Fruit fly (Drosophila melanogaster) whole organism, embryonic: ENCODE data around the gene MsR2.
A peak's percentile ranks its signal among the peaks of the same experiment; 100 is the strongest.

Experiments used
- Aef1 ChIP-seq: fragments of 200-800 bp; sonication (Bioruptor generic); IDR thresholded peaks from 3 replicates; pipeline ENCODE4 v1.3.6; 2022; ENCODE audit warnings: missing biosample characterization, missing genetic modification characterization
- Atf-2 ChIP-seq: fragments of 200-800 bp; sonication (Bioruptor generic); optimal IDR thresholded peaks from 2 replicates; lab custom pipeline; 2016; ENCODE audit warnings: missing biosample characterization, missing genetic modification characterization
- BEAF-32 ChIP-seq: fragments of 200-800 bp; sonication (Bioruptor generic); optimal IDR thresholded peaks from 3 replicates; lab custom pipeline; 2017; ENCODE audit warnings: missing biosample characterization, missing genetic modification characterization, mild to moderate bottlenecking, moderate library complexity, missing genetic modification reagents
- Bteb2 ChIP-seq: fragments of 200-800 bp; sonication (Bioruptor generic); optimal IDR thresholded peaks from 2 replicates; lab custom pipeline; 2016; ENCODE audit warnings: missing biosample characterization, missing genetic modification characterization
- CG10147 ChIP-seq: fragments of 200-800 bp; sonication (Bioruptor generic); optimal IDR thresholded peaks from 2 replicates; lab custom pipeline; 2019; ENCODE audit warnings: missing biosample characterization, mild to moderate bottlenecking, missing genetic modification characterization, moderate library complexity
- CG12299 ChIP-seq: fragments of 200-800 bp; sonication (Bioruptor generic); optimal IDR thresholded peaks from 2 replicates; lab custom pipeline; 2018; ENCODE audit warnings: missing biosample characterization, mild to moderate bottlenecking, missing genetic modification characterization
- CG13287 ChIP-seq: fragments of 200-800 bp; sonication (Bioruptor generic); IDR thresholded peaks from 2 replicates; pipeline ENCODE4 v1.3.6; 2022; ENCODE audit warnings: missing biosample characterization, missing genetic modification characterization; ENCODE audit not compliant: partially characterized antibody
- CG14050 ChIP-seq: fragments of 200-800 bp; sonication (Bioruptor generic); IDR thresholded peaks from 3 replicates; pipeline ENCODE4 v1.3.6; 2022; ENCODE audit warnings: missing biosample characterization, missing genetic modification characterization
- CG15269 ChIP-seq: fragments of 200-800 bp; sonication (Bioruptor generic); optimal IDR thresholded peaks from 2 replicates; lab custom pipeline; 2018; ENCODE audit warnings: missing biosample characterization, mild to moderate bottlenecking, missing genetic modification characterization, moderate library complexity
- CG1603 ChIP-seq: fragments of 200-800 bp; sonication (Bioruptor generic); optimal IDR thresholded peaks from 2 replicates; lab custom pipeline; 2019; ENCODE audit warnings: missing biosample characterization, mild to moderate bottlenecking, missing genetic modification characterization, moderate library complexity
- CG17802 ChIP-seq: fragments of 200-800 bp; sonication (Bioruptor generic); optimal IDR thresholded peaks from 2 replicates; lab custom pipeline; 2018; ENCODE audit warnings: missing biosample characterization, mild to moderate bottlenecking, missing genetic modification characterization, moderate library complexity
- CG18764 ChIP-seq: fragments of 200-800 bp; sonication (Bioruptor generic); optimal IDR thresholded peaks from 3 replicates; lab custom pipeline; 2016; ENCODE audit warnings: missing biosample characterization, missing genetic modification characterization
- CG2889 ChIP-seq: fragments of 200-800 bp; sonication (Bioruptor generic); IDR thresholded peaks from 3 replicates; pipeline ENCODE4 v1.3.6; 2022; ENCODE audit warnings: missing biosample characterization, missing genetic modification characterization
- CG5953 ChIP-seq: fragments of 200-800 bp; sonication (Bioruptor generic); IDR thresholded peaks from 2 replicates; pipeline ENCODE4 v1.3.6; 2022; ENCODE audit warnings: missing biosample characterization, missing genetic modification characterization
- CG6683 ChIP-seq: fragments of 200-800 bp; sonication (Bioruptor generic); optimal IDR thresholded peaks from 2 replicates; lab custom pipeline; 2017; ENCODE audit warnings: missing biosample characterization, mild to moderate bottlenecking, missing genetic modification characterization, missing genetic modification reagents
- CG7372 ChIP-seq: fragments of 200-800 bp; sonication (Bioruptor generic); IDR thresholded peaks from 2 replicates; pipeline ENCODE4 v1.3.6; 2022; ENCODE audit warnings: missing biosample characterization, missing genetic modification characterization
- CG7556 ChIP-seq: fragments of 200-800 bp; sonication (Bioruptor generic); optimal IDR thresholded peaks from 2 replicates; lab custom pipeline; 2017; ENCODE audit warnings: missing biosample characterization, mild to moderate bottlenecking, missing genetic modification characterization
- CG7839 ChIP-seq: fragments of 200-800 bp; sonication (Bioruptor generic); optimal IDR thresholded peaks from 3 replicates; lab custom pipeline; 2018; ENCODE audit warnings: missing biosample characterization, mild to moderate bottlenecking, missing genetic modification characterization, moderate library complexity
- CG7963 ChIP-seq: fragments of 200-800 bp; sonication (Bioruptor generic); IDR thresholded peaks from 3 replicates; pipeline ENCODE4 v1.3.6; 2022; ENCODE audit warnings: missing biosample characterization, missing genetic modification characterization; ENCODE audit not compliant: partially characterized antibody
- CG8281 ChIP-seq: fragments of 200-800 bp; sonication (Bioruptor generic); optimal IDR thresholded peaks from 2 replicates; lab custom pipeline; 2018; ENCODE audit warnings: missing biosample characterization, mild to moderate bottlenecking, missing genetic modification characterization, moderate library complexity
- Doc2 ChIP-seq: fragments of 200-800 bp; sonication (Bioruptor generic); IDR thresholded peaks from 2 replicates; pipeline ENCODE4 v1.3.6; 2022; ENCODE audit warnings: missing biosample characterization, missing genetic modification characterization
- Dp ChIP-seq: fragments of 200-800 bp; sonication (Bioruptor generic); optimal IDR thresholded peaks from 2 replicates; lab custom pipeline; 2018; ENCODE audit warnings: missing biosample characterization, mild to moderate bottlenecking, missing genetic modification characterization, moderate library complexity
- Ets65A ChIP-seq: fragments of 200-800 bp; sonication (Bioruptor generic); peaks from one replicate; lab custom pipeline; 2016; ENCODE audit warnings: missing biosample characterization, missing genetic modification characterization
- Fer2 ChIP-seq: fragments of 200-800 bp; sonication (Bioruptor generic); optimal IDR thresholded peaks from 2 replicates; lab custom pipeline; 2018; ENCODE audit warnings: missing biosample characterization, mild to moderate bottlenecking, missing genetic modification characterization, moderate library complexity
- MESR4 ChIP-seq: fragments of 200-800 bp; sonication (Bioruptor generic); optimal IDR thresholded peaks from 2 replicates; lab custom pipeline; 2018; ENCODE audit warnings: missing biosample characterization, mild to moderate bottlenecking, missing genetic modification characterization, moderate library complexity
- Myb ChIP-seq: fragments of 200-800 bp; sonication (Bioruptor generic); optimal IDR thresholded peaks from 2 replicates; lab custom pipeline; 2016; ENCODE audit warnings: missing biosample characterization, missing genetic modification characterization
- NFAT ChIP-seq: fragments of 200-800 bp; sonication (Bioruptor generic); IDR thresholded peaks from 2 replicates; pipeline ENCODE4 v1.3.6; 2022; ENCODE audit warnings: missing biosample characterization, missing genetic modification characterization
- Oli ChIP-seq: fragments of 200-800 bp; sonication (Bioruptor generic); optimal IDR thresholded peaks from 2 replicates; lab custom pipeline; 2018; ENCODE audit warnings: missing biosample characterization, mild to moderate bottlenecking, missing genetic modification characterization, moderate library complexity
- Pdp1 ChIP-seq, 2 experiments: fragments of 200-800 bp; sonication (Bioruptor generic); optimal IDR thresholded peaks; 3 replicates each; lab custom pipeline; 2016; ENCODE audit warnings: missing biosample characterization in 2 of 2, missing genetic modification characterization in 2 of 2, mild to moderate bottlenecking in 1 of 2, moderate library complexity in 1 of 2
- ab ChIP-seq: fragments of 200-800 bp; sonication (Bioruptor generic); optimal IDR thresholded peaks from 2 replicates; lab custom pipeline; 2016; ENCODE audit warnings: missing biosample characterization, missing genetic modification characterization
- ac ChIP-seq: fragments of 200-800 bp; sonication (Bioruptor generic); optimal IDR thresholded peaks from 3 replicates; lab custom pipeline; 2017; ENCODE audit warnings: missing biosample characterization, mild to moderate bottlenecking, missing genetic modification characterization
- chinmo ChIP-seq: fragments of 200-800 bp; sonication (Bioruptor generic); IDR thresholded peaks from 4 replicates; pipeline ENCODE4 v1.3.6; 2022; ENCODE audit warnings: missing biosample characterization, missing genetic modification characterization; ENCODE audit not compliant: partially characterized antibody
- croc ChIP-seq: fragments of 200-800 bp; sonication (Bioruptor generic); conservative IDR thresholded peaks from 3 replicates; pipeline ENCODE4 v1.3.6; 2022; ENCODE audit warnings: missing biosample characterization, missing genetic modification characterization
- fd64A ChIP-seq: fragments of 200-800 bp; sonication (Bioruptor generic); optimal IDR thresholded peaks from 3 replicates; lab custom pipeline; 2018; ENCODE audit warnings: missing biosample characterization, mild to moderate bottlenecking, missing genetic modification characterization
- h ChIP-seq: fragments of >200 bp; optimal IDR thresholded peaks from 2 replicates; lab custom pipeline; 2017
- inv ChIP-seq: fragments of 200-800 bp; sonication (Bioruptor generic); IDR thresholded peaks from 2 replicates; pipeline ENCODE4 v1.3.6; 2022; ENCODE audit warnings: missing biosample characterization, missing genetic modification characterization; ENCODE audit not compliant: partially characterized antibody
- lov ChIP-seq, 2 experiments: fragments of 200-800 bp in 1 of 2; fragments of >200 bp in 1 of 2; sonication (Bioruptor generic) in 1 of 2; IDR thresholded peaks in 1 of 2; optimal IDR thresholded peaks in 1 of 2; 2 replicates in 1 of 2; 3 replicates in 1 of 2; pipeline versions ENCODE4 v1.3.6 to Lab custom; 2017 to 2022; ENCODE audit warnings: missing biosample characterization in 1 of 2, missing genetic modification characterization in 1 of 2
- otp ChIP-seq: fragments of 200-800 bp; sonication (Bioruptor generic); IDR thresholded peaks from 3 replicates; pipeline ENCODE4, ENCODE4 v1.3.6; 2022; ENCODE audit warnings: missing biosample characterization, missing genetic modification characterization
- p53 ChIP-seq: fragments of 200-800 bp; sonication (Bioruptor generic); optimal IDR thresholded peaks from 2 replicates; lab custom pipeline; 2016; ENCODE audit warnings: missing biosample characterization, missing genetic modification characterization
- pita ChIP-seq: fragments of 200-800 bp; sonication (Bioruptor generic); optimal IDR thresholded peaks from 2 replicates; lab custom pipeline; 2017; ENCODE audit warnings: missing biosample characterization, mild to moderate bottlenecking, missing genetic modification characterization
- prd ChIP-seq, 3 experiments: fragments of >200 bp in 2 of 3; fragments of 200-800 bp in 1 of 3; sonication (Bioruptor generic) in 1 of 3; optimal IDR thresholded peaks in 2 of 3; IDR thresholded peaks in 1 of 3; 2 replicates in 2 of 3; 3 replicates in 1 of 3; pipeline versions ENCODE4 v1.3.6 to Lab custom; 2017 to 2022; ENCODE audit warnings: missing biosample characterization in 1 of 3, missing genetic modification characterization in 1 of 3
- sens ChIP-seq: fragments of 200-800 bp; sonication (Bioruptor generic); peaks from one replicate; lab custom pipeline; 2016; ENCODE audit warnings: missing biosample characterization, missing genetic modification characterization
- sim ChIP-seq: fragments of 200-800 bp; sonication (Bioruptor generic); IDR thresholded peaks from 2 replicates; pipeline ENCODE4 v1.3.6; 2022; ENCODE audit warnings: missing biosample characterization, missing genetic modification characterization
- sisA ChIP-seq: fragments of 200-800 bp; sonication (Bioruptor generic); IDR thresholded peaks from 2 replicates; pipeline ENCODE4 v1.3.6; 2022; ENCODE audit warnings: missing biosample characterization, missing genetic modification characterization
- slp2 ChIP-seq: fragments of 200-800 bp; sonication (Bioruptor generic); optimal IDR thresholded peaks from 2 replicates; lab custom pipeline; 2016; ENCODE audit warnings: missing biosample characterization, missing genetic modification characterization
- sr ChIP-seq: fragments of 200-800 bp; sonication (Bioruptor generic); IDR thresholded peaks from 3 replicates; pipeline ENCODE4 v1.3.6; 2022; ENCODE audit warnings: missing biosample characterization, missing genetic modification characterization
- tin ChIP-seq: fragments of 200-800 bp; sonication (Bioruptor generic); optimal IDR thresholded peaks from 3 replicates; lab custom pipeline; 2016; ENCODE audit warnings: missing biosample characterization, missing genetic modification characterization
- unpg ChIP-seq: fragments of 200-800 bp; sonication (Bioruptor generic); optimal IDR thresholded peaks from 3 replicates; lab custom pipeline; 2018; ENCODE audit warnings: missing biosample characterization, mild to moderate bottlenecking, missing genetic modification characterization, moderate library complexity
- z ChIP-seq: fragments of 200-800 bp; sonication (Bioruptor generic); IDR thresholded peaks from 3 replicates; pipeline ENCODE4 v1.3.6; 2022; ENCODE audit warnings: missing biosample characterization, missing genetic modification characterization

The MsR2 gene

dm6 chr3L:2256422-2257172 is 26.1 kb upstream of the MsR2 start (continued):
- TF ChIP-seq CG13287 (GFP tag; lab: Robert Waterston, UW): no peak
- TF ChIP-seq ac (GFP tag; lab: Kevin White, UChicago): no peak
- TF ChIP-seq sisA (GFP tag; lab: Robert Waterston, UW): no peak
- TF ChIP-seq fd64A (GFP tag; lab: Kevin White, UChicago): no peak
- no peak for TF ChIP-seq otp (GFP tag; lab: Robert Waterston, UW)
- TF ChIP-seq chinmo (GFP tag; lab: Robert Waterston, UW): 0 out of 4 replicates have a peak, but pooled peaks have one; percentile 5
- no peak for TF ChIP-seq CG7839 (tag; lab: Kevin White, UChicago)
- TF ChIP-seq CG6683 (GFP tag; lab: Kevin White, UChicago): no peak
- TF ChIP-seq sr (GFP tag; lab: Robert Waterston, UW): peak; percentile 91
- no peak for TF ChIP-seq NFAT
- TF ChIP-seq h (lab: Kevin White, UChicago): no peak
- TF ChIP-seq CG17802: no peak
- TF ChIP-seq unpg (GFP tag; lab: Kevin White, UChicago): no peak
- 0 out of 3 replicates have a peak, but pooled peaks have one; percentile 38 for TF ChIP-seq CG7963
- TF ChIP-seq Ets65A: peak; percentile 4
- TF ChIP-seq z (GFP tag; lab: Robert Waterston, UW): no peak
- no peak for TF ChIP-seq lov (optimal IDR thresholded peaks at IDR 0.05; lab: Kevin White, UChicago)
- no peak for TF ChIP-seq lov (GFP tag; IDR thresholded peaks at IDR 0.05; lab: Robert Waterston, UW)
- TF ChIP-seq sim (GFP tag; lab: Robert Waterston, UW): no peak
- no peak for TF ChIP-seq CG5953 (GFP tag; lab: Robert Waterston, UW)
- TF ChIP-seq prd (optimal IDR thresholded peaks at IDR 0.05; lab: Kevin White, UChicago): no peak
- TF ChIP-seq prd (GFP tag; IDR thresholded peaks at IDR 0.05; lab: Robert Waterston, UW): no peak
- no peak for TF ChIP-seq Oli (tag; lab: Kevin White, UChicago)
- no peak for TF ChIP-seq CG15269 (tag; lab: Kevin White, UChicago)
- TF ChIP-seq tin (GFP tag; lab: Kevin White, UChicago): no peak
- TF ChIP-seq CG12299 (tag; lab: Kevin White, UChicago): no peak
- TF ChIP-seq CG7372 (GFP tag; lab: Robert Waterston, UW): peak; percentile 29; the same call in 1 of the 2 replicates
- TF ChIP-seq CG8281 (tag; lab: Kevin White, UChicago): no peak
- no peak for TF ChIP-seq CG2889 (GFP tag; lab: Robert Waterston, UW)
- TF ChIP-seq CG18764: no peak
- no peak for TF ChIP-seq Bteb2 (GFP tag; lab: Kevin White, UChicago)
- no peak for TF ChIP-seq slp2 (GFP tag; lab: Kevin White, UChicago)
- TF ChIP-seq, all 482 proteins: peak for 8

dm6 chr3L:2257412-2257862 is 25.2 kb upstream of the MsR2 start, which contains the start of the genes CG1275 and Elp5:
CG1275 (minus strand) TSS chr3L:2257423.
Elp5 (plus strand) TSS chr3L:2257456.
- peak; percentile 85 for TF ChIP-seq Myb
- peak; percentile 87 for TF ChIP-seq p53 (GFP tag; lab: Kevin White, UChicago)
- peak; percentile 98 for TF ChIP-seq Doc2 (GFP tag; lab: Robert Waterston, UW)
- TF ChIP-seq Pdp1 (GFP tag; optimal IDR thresholded peaks at IDR 0.05; lab: Kevin White, UChicago): peak; percentile 98
- TF ChIP-seq ab (GFP tag; lab: Kevin White, UChicago): peak; percentile 89
- peak; percentile 96 for TF ChIP-seq CG7556
- TF ChIP-seq pita: no peak
- peak; percentile 98 for TF ChIP-seq CG1603 (tag; lab: Kevin White, UChicago)
- TF ChIP-seq inv (GFP tag; lab: Robert Waterston, UW): peak; percentile 24; the same call in 1 of the 2 replicates
- TF ChIP-seq Dp: peak; percentile 64
- TF ChIP-seq Atf-2 (GFP tag; lab: Kevin White, UChicago): peak; percentile 97
- peak; percentile 98 for TF ChIP-seq sens (GFP tag; lab: Kevin White, UChicago)
- TF ChIP-seq CG14050 (GFP tag; lab: Robert Waterston, UW): peak; percentile 99
- peak; percentile 81 for TF ChIP-seq MESR4 (GFP tag; lab: Kevin White, UChicago)
- peak; percentile 99 for TF ChIP-seq Aef1 (GFP tag; lab: Robert Waterston, UW)
- TF ChIP-seq CG10147 (GFP tag; lab: Kevin White, UChicago): peak; percentile 95
- TF ChIP-seq croc (GFP tag; lab: Robert Waterston, UW): peak; percentile 99
- TF ChIP-seq Fer2 (tag; lab: Kevin White, UChicago): peak; percentile 98
- TF ChIP-seq BEAF-32 (GFP tag; lab: Kevin White, UChicago): peak; percentile 45
